Worm (Caenorhabditis elegans) whole organism, L4 larva: Measurements from ENCODE around the gene F15B9.6.

Source experiments
- D1046.2 ChIP-seq: fragments of 200-800 bp; sonication (Bioruptor generic); IDR thresholded peaks from 2 replicates; pipeline ENCODE4 v1.3.6; 2022; ENCODE audit warnings: missing genetic modification characterization, missing compliant biosample characterization
- F37D6.2 ChIP-seq: sonication (generic microtip); optimal IDR thresholded peaks from 2 replicates; lab custom pipeline; 2016; ENCODE audit warnings: mild to moderate bottlenecking, missing genetic modification characterization, missing compliant biosample characterization
- R02D3.7 ChIP-seq: fragments of 150-350 bp; sonication (generic microtip); optimal IDR thresholded peaks from 3 replicates; lab custom pipeline; 2014; ENCODE audit warnings: missing biosample characterization, missing genetic modification characterization
- T26A8.4 ChIP-seq: fragments of 200-800 bp; sonication (Bioruptor generic); IDR thresholded peaks from 2 replicates; pipeline ENCODE4 v1.3.6; 2022; ENCODE audit warnings: missing genetic modification characterization, missing compliant biosample characterization
- aha-1 ChIP-seq: fragments of 150-350 bp; peaks from one replicate; lab custom pipeline; 2014; ENCODE audit warnings: missing biosample characterization, missing genetic modification characterization
- arid-1 ChIP-seq: fragments of 200-800 bp; sonication (Bioruptor generic); conservative IDR thresholded peaks from 2 replicates; pipeline ENCODE4 v1.3.6; 2022; ENCODE audit warnings: missing genetic modification reagents, missing genetic modification characterization, missing compliant biosample characterization
- ceh-62 ChIP-seq: sonication (generic microtip); optimal IDR thresholded peaks from 2 replicates; lab custom pipeline; 2017; ENCODE audit warnings: missing biosample characterization, missing genetic modification characterization
- ceh-82 ChIP-seq: sonication (generic microtip); optimal IDR thresholded peaks from 2 replicates; lab custom pipeline; 2017; ENCODE audit warnings: missing biosample characterization, missing genetic modification characterization
- ces-1 ChIP-seq: fragments of 150-350 bp; sonication (generic microtip); optimal IDR thresholded peaks from 4 replicates; lab custom pipeline; 2014; ENCODE audit warnings: missing biosample characterization, missing genetic modification reagents, missing genetic modification characterization
- dmd-8 ChIP-seq: fragments of 200-800 bp; sonication (Bioruptor generic); IDR thresholded peaks from 2 replicates; pipeline ENCODE4 v1.3.6; 2022; ENCODE audit warnings: missing genetic modification characterization, missing compliant biosample characterization
- dve-1 ChIP-seq: sonication (generic microtip); optimal IDR thresholded peaks from 2 replicates; lab custom pipeline; 2017; ENCODE audit warnings: antibody characterized with exemption, mild to moderate bottlenecking, missing genetic modification characterization, missing compliant biosample characterization; ENCODE audit not compliant: insufficient read depth
- fos-1 ChIP-seq: fragments of 150-350 bp; optimal IDR thresholded peaks from 2 replicates; lab custom pipeline; 2014; ENCODE audit warnings: missing biosample characterization, missing genetic modification characterization
- gei-8 ChIP-seq: fragments of 200-800 bp; sonication (Bioruptor generic); optimal IDR thresholded peaks from 2 replicates; lab custom pipeline; 2018; ENCODE audit warnings: mild to moderate bottlenecking, missing genetic modification characterization, missing compliant biosample characterization
- hlh-11 ChIP-seq: fragments of 200-800 bp; sonication (Bioruptor generic); optimal IDR thresholded peaks from 2 replicates; lab custom pipeline; 2018; ENCODE audit warnings: mild to moderate bottlenecking, missing genetic modification characterization, missing compliant biosample characterization
- hlh-30 ChIP-seq: sonication (generic microtip); optimal IDR thresholded peaks from 2 replicates; lab custom pipeline; 2017; ENCODE audit warnings: antibody characterized with exemption, mild to moderate bottlenecking, missing genetic modification characterization, missing compliant biosample characterization; ENCODE audit not compliant: insufficient read depth
- jun-1 ChIP-seq: fragments of 150-350 bp; optimal IDR thresholded peaks from 2 replicates; lab custom pipeline; 2014; ENCODE audit warnings: missing biosample characterization, missing genetic modification reagents, missing genetic modification characterization
- lin-1 ChIP-seq: fragments of 200-800 bp; sonication (Bioruptor generic); IDR thresholded peaks from 2 replicates; pipeline ENCODE4 v1.3.6; 2022; ENCODE audit warnings: missing genetic modification reagents, missing genetic modification characterization, missing compliant biosample characterization
- lin-38 ChIP-seq: fragments of 200-800 bp; sonication (Bioruptor generic); IDR thresholded peaks from 2 replicates; pipeline ENCODE4 v1.3.6; 2022; ENCODE audit warnings: missing genetic modification reagents, missing genetic modification characterization, missing compliant biosample characterization
- mdt-29 ChIP-seq: fragments of 200-800 bp; sonication (Bioruptor generic); IDR thresholded peaks from 2 replicates; pipeline ENCODE4 v1.3.6; 2022; ENCODE audit warnings: missing genetic modification reagents, missing genetic modification characterization, missing compliant biosample characterization
- mes-2 ChIP-seq: sonication (generic microtip); optimal IDR thresholded peaks from 2 replicates; lab custom pipeline; 2016; ENCODE audit warnings: missing genotype, mild to moderate bottlenecking, missing genetic modification characterization, missing compliant biosample characterization; ENCODE audit not compliant: poor library complexity, severe bottlenecking
- nhr-10 ChIP-seq: fragments of 150-350 bp; optimal IDR thresholded peaks from 2 replicates; lab custom pipeline; 2014; ENCODE audit warnings: missing biosample characterization, missing genetic modification characterization
- nhr-25 ChIP-seq: sonication (generic microtip); optimal IDR thresholded peaks from 2 replicates; lab custom pipeline; 2017; ENCODE audit warnings: missing genetic modification characterization, mild to moderate bottlenecking, missing compliant biosample characterization, antibody characterized with exemption, moderate library complexity, borderline replicate concordance; ENCODE audit not compliant: insufficient read depth
- nhr-28 ChIP-seq: fragments of 150-350 bp; optimal IDR thresholded peaks from 2 replicates; lab custom pipeline; 2014; ENCODE audit warnings: missing biosample characterization, missing genetic modification characterization
- nhr-41 ChIP-seq: fragments of 200-800 bp; sonication (Bioruptor generic); IDR thresholded peaks from 2 replicates; pipeline ENCODE4 v1.3.6; 2022; ENCODE audit warnings: missing genetic modification reagents, missing genetic modification characterization, missing compliant biosample characterization
- nhr-48 ChIP-seq: sonication (generic microtip); optimal IDR thresholded peaks from 2 replicates; lab custom pipeline; 2016; ENCODE audit warnings: mild to moderate bottlenecking, missing genetic modification characterization, missing compliant biosample characterization
- nhr-6 ChIP-seq: fragments of 150-350 bp; optimal IDR thresholded peaks from 2 replicates; lab custom pipeline; 2014; ENCODE audit warnings: missing biosample characterization, missing genetic modification characterization
- pqm-1 ChIP-seq: sonication (generic microtip); optimal IDR thresholded peaks from 2 replicates; lab custom pipeline; 2017; ENCODE audit warnings: missing biosample characterization, missing genetic modification characterization
- rbr-2 ChIP-seq: sonication (generic microtip); optimal IDR thresholded peaks from 2 replicates; lab custom pipeline; 2016; ENCODE audit warnings: missing genotype, missing genetic modification characterization, missing compliant biosample characterization
- sdz-12 ChIP-seq: fragments of 200-800 bp; sonication (Bioruptor generic); optimal IDR thresholded peaks from 2 replicates; lab custom pipeline; 2018; ENCODE audit warnings: mild to moderate bottlenecking, missing genetic modification characterization, missing compliant biosample characterization
- set-16 ChIP-seq: fragments of 200-800 bp; sonication (Bioruptor generic); IDR thresholded peaks from 2 replicates; pipeline ENCODE4 v1.3.6; 2022; ENCODE audit warnings: missing genetic modification reagents, missing genetic modification characterization, missing compliant biosample characterization
- snpc-4 ChIP-seq: fragments of 150-350 bp; optimal IDR thresholded peaks from 2 replicates; lab custom pipeline; 2014; ENCODE audit warnings: missing biosample characterization, missing genetic modification characterization
- unc-62 ChIP-seq, 3 experiments: fragments of 150-350 bp in 1 of 3; sonication (generic microtip); optimal IDR thresholded peaks in 2 of 3; peaks in 1 of 3; 1 replicate in 1 of 3; 2 replicates in 2 of 3; lab custom pipeline; 2014 to 2017; ENCODE audit warnings: missing biosample characterization in 3 of 3, missing genetic modification characterization in 3 of 3, missing genetic modification reagents in 3 of 3, missing genotype in 1 of 3
- zfp-3 ChIP-seq: fragments of 200-800 bp; sonication (Bioruptor generic); conservative IDR thresholded peaks from 2 replicates; pipeline ENCODE4 v1.3.6; 2022; ENCODE audit warnings: missing genetic modification reagents, missing genetic modification characterization, missing compliant biosample characterization
- ztf-11 ChIP-seq: fragments of 150-350 bp; optimal IDR thresholded peaks from 2 replicates; lab custom pipeline; 2014; ENCODE audit warnings: missing biosample characterization, missing genetic modification characterization
- ztf-7 ChIP-seq: fragments of 150-350 bp; optimal IDR thresholded peaks from 2 replicates; lab custom pipeline; 2014; ENCODE audit warnings: missing biosample characterization, missing genetic modification characterization

The F15B9.6 gene

ce11 chrV:13003378-13003777, 10.6 kb upstream of the F15B9.6 start (continued):
- TF ChIP-seq F37D6.2 (tag; lab: Kevin White, UChicago) (peak; percentile 52), lin-1 (GFP tag; lab: Robert Waterston, UW) (peak; percentile 75), nhr-10 (no peak), ceh-82 (tag; lab: Kevin White, UChicago) (no peak), nhr-48 (tag; lab: Kevin White, UChicago) (peak; percentile 68), arid-1 (peak; percentile 81), fos-1 (no peak), gei-8 (GFP tag; lab: Kevin White, UChicago) (peak; percentile 62), hlh-30 (tag; lab: Kevin White, UChicago) (peak; percentile 56), ztf-11 (tag; lab: Kevin White, UChicago) (no peak), ces-1 (no peak), nhr-41 (GFP tag; lab: Robert Waterston, UW) (peak; percentile 89), pqm-1 (tag; lab: Kevin White, UChicago) (no peak), set-16 (GFP tag; lab: Robert Waterston, UW) (no peak), sdz-12 (GFP tag; lab: Kevin White, UChicago) (no peak), aha-1 (tag; lab: Kevin White, UChicago) (peak; percentile 42), ceh-62 (tag; lab: Kevin White, UChicago) (no peak), snpc-4 (no peak), rbr-2 (peak; percentile 68), T26A8.4 (GFP tag; lab: Robert Waterston, UW) (peak; percentile 88), nhr-6 (tag; lab: Kevin White, UChicago) (peak; percentile 61), R02D3.7 (tag; lab: Kevin White, UChicago) (no peak), jun-1 (tag; lab: Kevin White, UChicago) (no peak), hlh-11 (peak; percentile 64)

- TF ChIP-seq D1046.2 (GFP tag; lab: Robert Waterston, UW) (peak; percentile 71; the same call in 1 of the 2 replicates), zfp-3 (GFP tag; lab: Robert Waterston, UW) (no peak), set-16 (GFP tag; lab: Robert Waterston, UW) (peak; percentile 90), ztf-7 (tag; lab: Kevin White, UChicago) (no peak), aha-1 (tag; lab: Kevin White, UChicago) (peak; percentile 69)
Measured at ce11 chrV:13004374-13004773, 9.6 kb upstream of the F15B9.6 start.

ce11 chrV:13006754-13007153, 7.2 kb upstream of the F15B9.6 start:
- no peak for TF ChIP-seq nhr-28 (tag; lab: Kevin White, UChicago)
- 0 out of 2 replicates have a peak, but pooled peaks have one; percentile 28 for TF ChIP-seq arid-1
- peak; percentile 40 for TF ChIP-seq lin-38
- TF ChIP-seq dmd-8 (GFP tag; lab: Robert Waterston, UW) = no peak
- TF ChIP-seq mes-2 = no peak
- no peak for TF ChIP-seq nhr-25
- TF ChIP-seq dve-1 (tag; lab: Kevin White, UChicago) = no peak
- TF ChIP-seq mdt-29 (GFP tag; lab: Robert Waterston, UW) = no peak
- TF ChIP-seq, all 104 proteins: peak for 2

ce11 chrV:13008825-13009224, 5.1 kb upstream of the F15B9.6 start, which contains the start of gene F15B9.10:
F15B9.10 (minus strand) TSS chrV:13008925.
- TF ChIP-seq dmd-8 (GFP tag; lab: Robert Waterston, UW) (no peak), unc-62 (GFP tag; optimal IDR thresholded peaks at IDR 0.05 in 1 of 2; lab: Kevin White, UChicago) (peak in 1 of 2 experiments; percentile 3), unc-62 (tag; optimal IDR thresholded peaks at IDR 0.05; lab: Kevin White, UChicago) (no peak)
